Fruit fly (Drosophila melanogaster): ENCODE data around the gene CG6661.
A peak's percentile ranks its signal among the peaks of the same experiment; 100 is the strongest.

CG6661 gene

DNA sequence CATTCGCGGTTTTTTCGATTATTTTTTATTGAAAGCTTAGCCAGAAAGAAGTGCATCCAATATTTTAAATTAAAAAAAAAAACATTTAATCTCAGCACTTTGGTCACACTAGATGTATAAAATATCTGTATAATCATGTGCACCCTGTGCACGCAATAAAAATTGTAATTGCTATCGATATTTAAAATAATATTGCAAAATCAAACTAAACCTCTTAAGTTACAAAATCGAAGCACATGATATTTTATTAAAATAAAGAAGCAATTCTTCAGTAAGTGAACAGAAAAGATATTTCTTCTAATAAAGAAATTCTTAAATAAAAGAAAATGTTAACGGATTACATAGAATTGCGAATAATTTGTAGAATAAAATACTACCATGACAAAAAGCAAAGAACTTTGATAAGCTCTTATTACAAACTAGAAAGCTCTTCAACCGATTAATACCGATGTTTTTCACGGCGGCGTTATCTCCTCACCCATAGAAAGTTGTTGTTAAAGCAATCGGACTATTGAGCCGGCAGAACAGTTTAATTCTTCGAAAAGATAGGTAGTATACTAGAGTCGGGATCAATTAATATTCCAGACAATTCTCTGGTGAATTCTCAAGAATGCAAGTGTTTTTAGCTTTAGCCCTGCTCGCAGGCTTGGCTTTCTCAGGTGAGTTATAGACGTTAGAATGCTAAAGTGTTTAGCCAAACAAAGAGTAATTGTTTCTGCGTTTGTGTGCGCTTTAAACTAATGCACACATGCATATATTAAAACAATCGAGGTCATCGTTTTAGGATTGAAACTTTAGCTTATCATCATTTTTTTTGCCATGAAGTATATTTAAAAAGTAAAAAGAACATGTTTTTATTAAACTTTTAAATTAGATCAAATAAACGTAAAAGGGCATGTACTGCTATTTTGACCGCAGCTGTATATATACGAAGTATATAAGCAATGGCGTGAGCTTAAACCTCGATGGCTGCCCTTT lies 40.5 kb upstream of the CG6661 start, which contains the start of gene CtsK1 (continued):
- no peak for TF ChIP-seq odd (GFP tag; optimal IDR thresholded peaks at IDR 0.05)
- TF ChIP-seq inv (GFP tag; IDR thresholded peaks at IDR 0.05; ENCODE audit: partially characterized antibody), result peak; percentile 67
- TF ChIP-seq Neu2 (GFP tag; optimal IDR thresholded peaks at IDR 0.05; ENCODE audit: borderline replicate concordance), result no peak
- TF ChIP-seq fu2 (GFP tag; optimal IDR thresholded peaks at IDR 0.05), result no peak
- TF ChIP-seq h (optimal IDR thresholded peaks at IDR 0.05), result no peak
- no peak for TF ChIP-seq CG4617 (GFP tag; optimal IDR thresholded peaks at IDR 0.05; ENCODE audit: borderline replicate concordance)
- no peak for TF ChIP-seq nerfin-2 (GFP tag; IDR thresholded peaks at IDR 0.05; ENCODE audit: partially characterized antibody)
- TF ChIP-seq zfh1 (GFP tag; IDR thresholded peaks at IDR 0.05), result peak; percentile 59; the same call in 1 of the 3 replicates
- TF ChIP-seq Lim3 (GFP tag; IDR thresholded peaks at IDR 0.05), result no peak
- TF ChIP-seq CG11093 (GFP tag; IDR thresholded peaks at IDR 0.05), result no peak
- no peak for TF ChIP-seq CG4360 (GFP tag; IDR thresholded peaks at IDR 0.05)
- TF ChIP-seq CG2678 (tag; optimal IDR thresholded peaks at IDR 0.05), result peak; percentile 48
- no peak for TF ChIP-seq CG3281 (GFP tag; optimal IDR thresholded peaks at IDR 0.05)
- TF ChIP-seq p53 (GFP tag; optimal IDR thresholded peaks at IDR 0.05), result no peak
- no peak for TF ChIP-seq Bteb2 (GFP tag; optimal IDR thresholded peaks at IDR 0.05)
- TF ChIP-seq CG17612 (GFP tag; IDR thresholded peaks at IDR 0.05), result no peak
- TF ChIP-seq bigmax (GFP tag; optimal IDR thresholded peaks at IDR 0.05), result no peak
- no peak for TF ChIP-seq CG12299 (tag; optimal IDR thresholded peaks at IDR 0.05)
- no peak for TF ChIP-seq CG18619 (GFP tag; optimal IDR thresholded peaks at IDR 0.05)
- TF ChIP-seq Hr78 (GFP tag; optimal IDR thresholded peaks at IDR 0.05), result no peak
- no peak for TF ChIP-seq CG16815 (GFP tag; optimal IDR thresholded peaks at IDR 0.05)
- TF ChIP-seq ewg (GFP tag; optimal IDR thresholded peaks at IDR 0.05), result no peak
- no peak for TF ChIP-seq kay (GFP tag; optimal IDR thresholded peaks at IDR 0.05)
- no peak for TF ChIP-seq CG13894 (tag; optimal IDR thresholded peaks at IDR 0.05)
- TF ChIP-seq Med (GFP tag), result peak; percentile 68
- no peak for TF ChIP-seq ash1 (GFP tag; optimal IDR thresholded peaks at IDR 0.05)
- TF ChIP-seq CG8924 (tag; optimal IDR thresholded peaks at IDR 0.05), result no peak
- TF ChIP-seq slou (GFP tag; optimal IDR thresholded peaks at IDR 0.05), result no peak
- TF ChIP-seq sens (GFP tag), result peak; percentile 73
- TF ChIP-seq CG2712 (tag; optimal IDR thresholded peaks at IDR 0.05), result peak; percentile 50
- TF ChIP-seq ap (GFP tag; IDR thresholded peaks at IDR 0.05), result no peak
- no peak for TF ChIP-seq ato (GFP tag; IDR thresholded peaks at IDR 0.05; ENCODE audit: partially characterized antibody)
- TF ChIP-seq twi (tag; optimal IDR thresholded peaks at IDR 0.05), result no peak
- TF ChIP-seq pan (optimal IDR thresholded peaks at IDR 0.05), result no peak
- peak in 1 of 2 experiments; percentile 74 for TF ChIP-seq pan (GFP tag; optimal IDR thresholded peaks at IDR 0.05 in 1 of 2, IDR thresholded peaks at IDR 0.05 in 1 of 2)
- TF ChIP-seq ham (GFP tag; IDR thresholded peaks at IDR 0.05), result no peak
- TF ChIP-seq CG17328 (GFP tag; IDR thresholded peaks at IDR 0.05), result no peak
- no peak for TF ChIP-seq CG3407 (GFP tag; optimal IDR thresholded peaks at IDR 0.05)
- no peak for TF ChIP-seq CG3838 (GFP tag; optimal IDR thresholded peaks at IDR 0.05)
- no peak for TF ChIP-seq org-1 (GFP tag; optimal IDR thresholded peaks at IDR 0.05)
- peak; percentile 33 for TF ChIP-seq CG17829 (tag; optimal IDR thresholded peaks at IDR 0.05)
- peak; percentile 8 for TF ChIP-seq abd-A (tag; optimal IDR thresholded peaks at IDR 0.05)
- TF ChIP-seq klu (GFP tag; IDR thresholded peaks at IDR 0.05), result no peak
- peak; percentile 34 for TF ChIP-seq CG2116 (GFP tag; optimal IDR thresholded peaks at IDR 0.05)
- TF ChIP-seq CG1792 (GFP tag; optimal IDR thresholded peaks at IDR 0.05), result no peak
- peak; percentile 50 for TF ChIP-seq CG18262 (tag; optimal IDR thresholded peaks at IDR 0.05)
- TF ChIP-seq ab (GFP tag; optimal IDR thresholded peaks at IDR 0.05), result no peak
- no peak for TF ChIP-seq Dip3 (GFP tag; optimal IDR thresholded peaks at IDR 0.05)
- peak; percentile 78 for TF ChIP-seq Doc3 (GFP tag; IDR thresholded peaks at IDR 0.05; ENCODE audit: partially characterized antibody)
